Worm (Caenorhabditis elegans) whole organism, L2 larva: ENCODE measurements around the gene math-31.
"Not testable (repeated sequence)": the region's sequence is repeated elsewhere in the genome, so short reads cannot be mapped to it uniquely, and the experiment has no call there.

ENCODE experiments used
- C34F6.9 ChIP-seq: fragments of 150-350 bp; optimal IDR thresholded peaks from 2 replicates; lab custom pipeline; 2014; ENCODE audit warnings: missing biosample characterization, missing genetic modification characterization
- F13H6.1 ChIP-seq: sonication (generic microtip); optimal IDR thresholded peaks from 2 replicates; lab custom pipeline; 2016; ENCODE audit warnings: missing genetic modification characterization, missing compliant biosample characterization
- alr-1 ChIP-seq: fragments of 150-350 bp; optimal IDR thresholded peaks from 2 replicates; lab custom pipeline; 2014; ENCODE audit warnings: missing biosample characterization, missing genetic modification characterization
- ama-1 ChIP-seq: fragments of 150-350 bp; optimal IDR thresholded peaks from 2 replicates; lab custom pipeline; 2018; ENCODE audit warnings: inconsistent platforms
- blmp-1 ChIP-seq: sonication (generic microtip); optimal IDR thresholded peaks from 2 replicates; lab custom pipeline; 2017; ENCODE audit warnings: missing genetic modification characterization, mild to moderate bottlenecking, missing compliant biosample characterization, antibody characterized with exemption, moderate library complexity; ENCODE audit not compliant: insufficient read depth
- ceh-16 ChIP-seq: fragments of 150-350 bp; optimal IDR thresholded peaks from 2 replicates; lab custom pipeline; 2014; ENCODE audit warnings: missing biosample characterization, missing genetic modification characterization
- ceh-82 ChIP-seq: fragments of 150-350 bp; optimal IDR thresholded peaks from 2 replicates; lab custom pipeline; 2014; ENCODE audit warnings: missing biosample characterization, missing genetic modification characterization
- crh-2 ChIP-seq: sonication (generic microtip); optimal IDR thresholded peaks from 2 replicates; lab custom pipeline; 2017; ENCODE audit warnings: missing biosample characterization, missing genetic modification characterization
- dmd-4 ChIP-seq: sonication (generic microtip); optimal IDR thresholded peaks from 2 replicates; lab custom pipeline; 2017; ENCODE audit warnings: missing biosample characterization, missing genetic modification characterization
- egl-27 ChIP-seq: sonication (generic microtip); optimal IDR thresholded peaks from 3 replicates; lab custom pipeline; 2017; ENCODE audit warnings: missing biosample characterization, missing genetic modification reagents, missing genetic modification characterization
- elt-1 ChIP-seq: fragments of 150-350 bp; optimal IDR thresholded peaks from 2 replicates; lab custom pipeline; 2014; ENCODE audit warnings: missing biosample characterization, missing genetic modification characterization
- elt-3 ChIP-seq: sonication (generic microtip); optimal IDR thresholded peaks from 2 replicates; lab custom pipeline; 2017; ENCODE audit warnings: missing biosample characterization, missing genetic modification characterization
- fos-1 ChIP-seq: fragments of 150-350 bp; optimal IDR thresholded peaks from 2 replicates; lab custom pipeline; 2014; ENCODE audit warnings: missing biosample characterization, missing genetic modification characterization
- gmeb-1 ChIP-seq: fragments of 150-350 bp; optimal IDR thresholded peaks from 2 replicates; lab custom pipeline; 2014; ENCODE audit warnings: missing biosample characterization, missing genetic modification characterization
- lin-13 ChIP-seq: fragments of 150-350 bp; optimal IDR thresholded peaks from 2 replicates; lab custom pipeline; 2014; ENCODE audit warnings: missing biosample characterization, missing genetic modification reagents, missing genetic modification characterization
- lin-39 ChIP-seq: fragments of 150-350 bp; optimal IDR thresholded peaks from 2 replicates; lab custom pipeline; 2014; ENCODE audit warnings: missing biosample characterization, missing genetic modification reagents, missing genetic modification characterization
- lsy-2 ChIP-seq, 2 experiments: fragments of 150-350 bp in 1 of 2; sonication (generic microtip) in 1 of 2; optimal IDR thresholded peaks; 2 replicates each; lab custom pipeline; 2014 to 2017; ENCODE audit warnings: missing biosample characterization in 2 of 2, missing genetic modification characterization in 2 of 2
- mab-5 ChIP-seq: fragments of 150-350 bp; optimal IDR thresholded peaks from 2 replicates; lab custom pipeline; 2014; ENCODE audit warnings: missing biosample characterization, missing genetic modification characterization
- mbf-1 ChIP-seq: sonication (generic microtip); optimal IDR thresholded peaks from 2 replicates; lab custom pipeline; 2017; ENCODE audit warnings: missing biosample characterization, missing genetic modification characterization
- nhr-10 ChIP-seq: sonication (generic microtip); optimal IDR thresholded peaks from 2 replicates; lab custom pipeline; 2017; ENCODE audit warnings: missing biosample characterization, missing genetic modification characterization
- nhr-11 ChIP-seq: fragments of 150-350 bp; optimal IDR thresholded peaks from 2 replicates; lab custom pipeline; 2014; ENCODE audit warnings: missing biosample characterization, missing genetic modification characterization
- nhr-21 ChIP-seq: fragments of 150-350 bp; optimal IDR thresholded peaks from 2 replicates; lab custom pipeline; 2014; ENCODE audit warnings: missing biosample characterization, missing genetic modification characterization
- nhr-23 ChIP-seq: fragments of 150-350 bp; optimal IDR thresholded peaks from 2 replicates; lab custom pipeline; 2014; ENCODE audit warnings: missing biosample characterization, missing genetic modification reagents, missing genetic modification characterization
- nhr-25 ChIP-seq: fragments of 150-350 bp; sonication (generic microtip); optimal IDR thresholded peaks from 3 replicates; lab custom pipeline; 2014; ENCODE audit warnings: missing biosample characterization, missing genetic modification characterization
- nhr-6 ChIP-seq: fragments of 150-350 bp; optimal IDR thresholded peaks from 2 replicates; lab custom pipeline; 2014; ENCODE audit warnings: missing biosample characterization, missing genetic modification characterization
- sem-4 ChIP-seq: fragments of 150-350 bp; optimal IDR thresholded peaks from 2 replicates; lab custom pipeline; 2014; ENCODE audit warnings: missing biosample characterization, missing genetic modification reagents, missing genetic modification characterization
- sma-3 ChIP-seq: sonication (generic microtip); optimal IDR thresholded peaks from 2 replicates; lab custom pipeline; 2016; ENCODE audit warnings: missing genetic modification reagents, missing genetic modification characterization, missing compliant biosample characterization
- sma-9 ChIP-seq, 2 experiments: fragments of 150-350 bp in 1 of 2; sonication (generic microtip) in 1 of 2; optimal IDR thresholded peaks; 2 replicates each; lab custom pipeline; 2014 to 2016; ENCODE audit warnings: missing genetic modification characterization in 2 of 2, mild to moderate bottlenecking in 1 of 2, missing biosample characterization in 1 of 2, missing compliant biosample characterization in 1 of 2, missing genetic modification reagents in 1 of 2, moderate library complexity in 1 of 2
- snpc-4 ChIP-seq: fragments of 150-350 bp; optimal IDR thresholded peaks from 2 replicates; lab custom pipeline; 2014; ENCODE audit warnings: missing biosample characterization, missing genetic modification characterization
- unc-62 ChIP-seq: fragments of 150-350 bp; optimal IDR thresholded peaks from 2 replicates; lab custom pipeline; 2014; ENCODE audit warnings: missing biosample characterization, missing genetic modification reagents, missing genetic modification characterization
- ztf-1 ChIP-seq: fragments of 200-800 bp; sonication (Bioruptor generic); conservative IDR thresholded peaks from 2 replicates; pipeline ENCODE4 v1.3.6; 2022; ENCODE audit warnings: missing genetic modification characterization, missing compliant biosample characterization
- ztf-11 ChIP-seq: sonication (generic microtip); optimal IDR thresholded peaks from 2 replicates; lab custom pipeline; 2017; ENCODE audit warnings: missing biosample characterization, missing genetic modification characterization

math-31 gene

ce11 chrII:1912741-1913140, at the start of gene math-31:
Gene math-31, minus strand, starts transcription at chrII:1912841.
- no peak for TF ChIP-seq crh-2 (tag; lab: Kevin White, UChicago)
- no peak for TF ChIP-seq gmeb-1 (tag; lab: Kevin White, UChicago)
- TF ChIP-seq alr-1: no peak
- no peak for TF ChIP-seq F13H6.1 (tag; lab: Kevin White, UChicago)
- no peak for TF ChIP-seq ama-1
- no peak for TF ChIP-seq sma-9 (GFP tag; optimal IDR thresholded peaks at IDR 0.05; lab: Kevin White, UChicago)
- no peak for TF ChIP-seq sma-9 (tag; optimal IDR thresholded peaks at IDR 0.05; lab: Kevin White, UChicago)
- no peak for TF ChIP-seq lsy-2 (tag; optimal IDR thresholded peaks at IDR 0.05; lab: Kevin White, UChicago)
- no peak for TF ChIP-seq ztf-1
- no peak for TF ChIP-seq nhr-10 (tag; lab: Kevin White, UChicago)
- TF ChIP-seq ztf-11 (tag; lab: Kevin White, UChicago): no peak
- no peak for TF ChIP-seq blmp-1 (tag; lab: Kevin White, UChicago)
- TF ChIP-seq egl-27 (tag; lab: Kevin White, UChicago): no peak

- TF ChIP-seq C34F6.9 (tag; lab: Kevin White, UChicago); nhr-11 (tag; lab: Kevin White, UChicago); ceh-16: not testable (repeated sequence)
Observed at ce11 chrII:1955568-1955967, 42.9 kb upstream of the math-31 start, which contains the start of gene math-49. Gene math-49, minus strand, starts transcription at chrII:1955668.

ce11 chrII:1949119-1949518, 36.5 kb upstream of the math-31 start:
- TF ChIP-seq lin-39: no peak
- TF ChIP-seq snpc-4 (tag; lab: Kevin White, UChicago): no peak
- TF ChIP-seq fos-1 (tag; lab: Kevin White, UChicago): peak; percentile 86
- TF ChIP-seq crh-2 (tag; lab: Kevin White, UChicago): peak; percentile 12
- no peak for TF ChIP-seq nhr-10 (tag; lab: Kevin White, UChicago)
- peak; percentile 72 for TF ChIP-seq sma-9 (GFP tag; optimal IDR thresholded peaks at IDR 0.05; lab: Kevin White, UChicago)
- TF ChIP-seq sma-9 (tag; optimal IDR thresholded peaks at IDR 0.05; lab: Kevin White, UChicago): no peak
- peak; percentile 9 for TF ChIP-seq egl-27 (tag; lab: Kevin White, UChicago)
- no peak for TF ChIP-seq mbf-1
- TF ChIP-seq sma-3 (GFP tag; lab: Kevin White, UChicago): peak; percentile 10
- TF ChIP-seq ceh-82 (tag; lab: Kevin White, UChicago): no peak

- TF ChIP-seq lin-13 (GFP tag; lab: Kevin White, UChicago); sma-9 (GFP tag; optimal IDR thresholded peaks at IDR 0.05; lab: Kevin White, UChicago); sma-9 (tag; optimal IDR thresholded peaks at IDR 0.05; lab: Kevin White, UChicago); sem-4 (tag; lab: Kevin White, UChicago): not testable (repeated sequence)
Observed at ce11 chrII:1948393-1948792, 35.8 kb upstream of the math-31 start, which contains the start of gene ZK250.2. Gene ZK250.2, plus strand, starts transcription at chrII:1948693.

ce11 chrII:1946427-1946826, 33.8 kb upstream of the math-31 start, which contains the start of gene math-48:
Gene math-48, minus strand, starts transcription at chrII:1946527.
- TF ChIP-seq nhr-25 (tag; lab: Kevin White, UChicago): no peak
- TF ChIP-seq nhr-21 (tag; lab: Kevin White, UChicago): no peak
- no peak for TF ChIP-seq alr-1
- no peak for TF ChIP-seq crh-2 (tag; lab: Kevin White, UChicago)

ce11 chrII:1945093-1945492, 32.5 kb upstream of the math-31 start, which contains the start of gene ZK250.14:
Gene ZK250.14, minus strand, starts transcription at chrII:1945193.
- TF ChIP-seq ama-1 (no peak), nhr-21 (tag; lab: Kevin White, UChicago) (no peak), alr-1 (no peak), dmd-4 (tag; lab: Kevin White, UChicago) (no peak), unc-62 (GFP tag; lab: Kevin White, UChicago) (no peak), C34F6.9 (tag; lab: Kevin White, UChicago) (no peak), elt-3 (tag; lab: Kevin White, UChicago) (no peak), ceh-82 (tag; lab: Kevin White, UChicago) (no peak), elt-1 (tag; lab: Kevin White, UChicago) (no peak), nhr-6 (tag; lab: Kevin White, UChicago) (no peak), mab-5 (no peak), nhr-23 (no peak), snpc-4 (tag; lab: Kevin White, UChicago) (no peak), sma-3 (GFP tag; lab: Kevin White, UChicago) (no peak)
